Fruit fly (Drosophila melanogaster) whole organism, embryonic: ENCODE results near the gene CG33654.

Experiments
- Adf1 ChIP-seq: fragments of 200-800 bp; sonication (Bioruptor generic); IDR thresholded peaks from 2 replicates; pipeline ENCODE4 v1.3.6; 2022; ENCODE audit warnings: missing biosample characterization, missing genetic modification characterization
- Atf6 ChIP-seq: fragments of 200-800 bp; sonication (Bioruptor generic); IDR thresholded peaks from 2 replicates; pipeline ENCODE4 v1.3.6; 2022; ENCODE audit warnings: missing biosample characterization, missing genetic modification characterization
- CG10267 ChIP-seq: fragments of 200-800 bp; sonication (Bioruptor generic); optimal IDR thresholded peaks from 2 replicates; lab custom pipeline; 2018; ENCODE audit warnings: missing biosample characterization, mild to moderate bottlenecking, missing genetic modification characterization, moderate library complexity
- CG10462 ChIP-seq: fragments of 200-800 bp; sonication (Bioruptor generic); optimal IDR thresholded peaks from 2 replicates; lab custom pipeline; 2016; ENCODE audit warnings: missing biosample characterization, missing genetic modification characterization
- CG10565 ChIP-seq: fragments of 200-800 bp; sonication (Bioruptor generic); optimal IDR thresholded peaks from 3 replicates; lab custom pipeline; 2016; ENCODE audit warnings: missing biosample characterization, mild to moderate bottlenecking, missing genetic modification characterization
- CG11247 ChIP-seq: fragments of 200-800 bp; sonication (Bioruptor generic); IDR thresholded peaks from 2 replicates; pipeline ENCODE4 v1.3.6; 2022; ENCODE audit warnings: missing biosample characterization, missing genetic modification characterization
- CG11560 ChIP-seq: fragments of 200-800 bp; sonication (Bioruptor generic); IDR thresholded peaks from 3 replicates; pipeline ENCODE4 v1.3.6; 2022; ENCODE audit warnings: missing biosample characterization, missing genetic modification characterization
- CG11695 ChIP-seq: fragments of 200-800 bp; sonication (Bioruptor generic); IDR thresholded peaks from 3 replicates; pipeline ENCODE4 v1.3.6; 2022; ENCODE audit warnings: missing biosample characterization, missing genetic modification characterization
- CG12744 ChIP-seq: fragments of 200-800 bp; sonication (Bioruptor generic); optimal IDR thresholded peaks from 2 replicates; lab custom pipeline; 2016; ENCODE audit warnings: missing biosample characterization, missing genetic modification characterization
- CG14441 ChIP-seq: fragments of 200-800 bp; sonication (Bioruptor generic); IDR thresholded peaks from 2 replicates; pipeline ENCODE4 v1.3.6; 2022; ENCODE audit warnings: missing biosample characterization, missing genetic modification characterization
- CG17912 ChIP-seq: fragments of 200-800 bp; sonication (Bioruptor generic); optimal IDR thresholded peaks from 2 replicates; lab custom pipeline; 2018; ENCODE audit warnings: missing biosample characterization, mild to moderate bottlenecking, missing genetic modification characterization
- CG18764 ChIP-seq: fragments of 200-800 bp; sonication (Bioruptor generic); optimal IDR thresholded peaks from 3 replicates; lab custom pipeline; 2016; ENCODE audit warnings: missing biosample characterization, missing genetic modification characterization
- CG2875 ChIP-seq: fragments of 200-800 bp; sonication (Bioruptor generic); optimal IDR thresholded peaks from 2 replicates; lab custom pipeline; 2017; ENCODE audit warnings: missing biosample characterization, mild to moderate bottlenecking, missing genetic modification characterization, missing genetic modification reagents
- CG2889 ChIP-seq: fragments of 200-800 bp; sonication (Bioruptor generic); IDR thresholded peaks from 3 replicates; pipeline ENCODE4 v1.3.6; 2022; ENCODE audit warnings: missing biosample characterization, missing genetic modification characterization
- CG30403 ChIP-seq: fragments of 200-800 bp; sonication (Bioruptor generic); optimal IDR thresholded peaks from 3 replicates; lab custom pipeline; 2016; ENCODE audit warnings: missing biosample characterization, missing genetic modification characterization
- CG30431 ChIP-seq: fragments of 200-800 bp; sonication (Bioruptor generic); optimal IDR thresholded peaks from 2 replicates; lab custom pipeline; 2017; ENCODE audit warnings: missing biosample characterization, missing genetic modification characterization
- CG3163 ChIP-seq: fragments of 200-800 bp; sonication (Bioruptor generic); optimal IDR thresholded peaks from 3 replicates; lab custom pipeline; 2016; ENCODE audit warnings: missing biosample characterization, missing genetic modification characterization
- CG33557 ChIP-seq: fragments of 200-800 bp; sonication (Bioruptor generic); optimal IDR thresholded peaks from 2 replicates; lab custom pipeline; 2019; ENCODE audit warnings: missing biosample characterization, mild to moderate bottlenecking, missing genetic modification characterization, moderate library complexity
- CG4404 ChIP-seq: fragments of 200-800 bp; sonication (Bioruptor generic); IDR thresholded peaks from 2 replicates; pipeline ENCODE4 v1.3.6; 2022; ENCODE audit warnings: missing biosample characterization, missing genetic modification characterization
- CG4707 ChIP-seq: fragments of 200-800 bp; sonication (Bioruptor generic); optimal IDR thresholded peaks from 2 replicates; lab custom pipeline; 2018; ENCODE audit warnings: missing biosample characterization, mild to moderate bottlenecking, missing genetic modification characterization, moderate library complexity
- CG6272 ChIP-seq: fragments of 200-800 bp; sonication (Bioruptor generic); IDR thresholded peaks from 2 replicates; pipeline ENCODE4 v1.3.6; 2022; ENCODE audit warnings: missing biosample characterization, missing genetic modification characterization
- CG6689 ChIP-seq: fragments of 200-800 bp; sonication (Bioruptor generic); IDR thresholded peaks from 2 replicates; pipeline ENCODE4 v1.3.6; 2022; ENCODE audit warnings: missing biosample characterization, missing genetic modification characterization
- CG6854 ChIP-seq: fragments of 200-800 bp; sonication (Bioruptor generic); optimal IDR thresholded peaks from 3 replicates; lab custom pipeline; 2017; ENCODE audit warnings: missing biosample characterization, mild to moderate bottlenecking, missing genetic modification characterization
- CoRest ChIP-seq: fragments of 200-800 bp; sonication (Bioruptor generic); optimal IDR thresholded peaks from 3 replicates; lab custom pipeline; 2018; ENCODE audit warnings: missing biosample characterization, mild to moderate bottlenecking, missing genetic modification characterization, moderate library complexity
- Dfd ChIP-seq, 2 experiments: fragments of >200 bp; optimal IDR thresholded peaks; 2 replicates each; lab custom pipeline; 2017; ENCODE audit warnings: missing biosample characterization in 2 of 2, missing genetic modification characterization in 2 of 2
- Dip3 ChIP-seq: fragments of 200-800 bp; sonication (Bioruptor generic); optimal IDR thresholded peaks from 3 replicates; lab custom pipeline; 2016; ENCODE audit warnings: missing biosample characterization, missing genetic modification characterization
- GATAe ChIP-seq: fragments of 200-800 bp; sonication (Bioruptor generic); conservative IDR thresholded peaks from 2 replicates; pipeline ENCODE4 v1.3.6; 2022; ENCODE audit warnings: missing biosample characterization, missing genetic modification characterization
- H15 ChIP-seq: fragments of 200-800 bp; sonication (Bioruptor generic); IDR thresholded peaks from 3 replicates; pipeline ENCODE4 v1.3.6; 2022; ENCODE audit warnings: missing biosample characterization, missing genetic modification characterization
- Hr39 ChIP-seq: fragments of >200 bp; optimal IDR thresholded peaks from 2 replicates; lab custom pipeline; 2017
- NC2α ChIP-seq: fragments of 200-800 bp; sonication (Bioruptor generic); optimal IDR thresholded peaks from 2 replicates; lab custom pipeline; 2016; ENCODE audit warnings: missing biosample characterization, missing genetic modification characterization
- Opbp ChIP-seq: fragments of 200-800 bp; sonication (Bioruptor generic); IDR thresholded peaks from 3 replicates; pipeline ENCODE4 v1.3.6; 2022; ENCODE audit warnings: missing biosample characterization, missing genetic modification characterization; ENCODE audit not compliant: partially characterized antibody
- ase ChIP-seq: fragments of 200-800 bp; sonication (Bioruptor generic); IDR thresholded peaks from 3 replicates; pipeline ENCODE4 v1.3.6; 2022; ENCODE audit warnings: missing biosample characterization, missing genetic modification characterization
- az2 ChIP-seq: fragments of 200-800 bp; sonication (Bioruptor generic); optimal IDR thresholded peaks from 3 replicates; lab custom pipeline; 2016; ENCODE audit warnings: missing biosample characterization, missing genetic modification characterization
- bcd ChIP-seq: fragments of 200-800 bp; sonication (Bioruptor generic); optimal IDR thresholded peaks from 2 replicates; lab custom pipeline; 2017; ENCODE audit warnings: missing biosample characterization, mild to moderate bottlenecking, missing genetic modification characterization
- cas ChIP-seq: fragments of 200-800 bp; sonication (Bioruptor generic); IDR thresholded peaks from 2 replicates; pipeline ENCODE4 v1.3.6; 2022; ENCODE audit warnings: missing biosample characterization, missing genetic modification characterization
- dan ChIP-seq: fragments of 200-800 bp; sonication (Bioruptor generic); IDR thresholded peaks from 2 replicates; pipeline ENCODE4 v1.3.6; 2022; ENCODE audit warnings: missing biosample characterization, missing genetic modification characterization
- danr ChIP-seq: fragments of 200-800 bp; sonication (Bioruptor generic); IDR thresholded peaks from 2 replicates; pipeline ENCODE4 v1.3.6; 2022; ENCODE audit warnings: missing biosample characterization, missing genetic modification characterization
- dati ChIP-seq: fragments of 200-800 bp; sonication (Bioruptor generic); IDR thresholded peaks from 2 replicates; pipeline ENCODE4 v1.3.6; 2022; ENCODE audit warnings: missing biosample characterization, missing genetic modification characterization
- ems ChIP-seq: fragments of 200-800 bp; sonication (Bioruptor generic); optimal IDR thresholded peaks from 3 replicates; lab custom pipeline; 2016; ENCODE audit warnings: missing biosample characterization, missing genetic modification characterization
- gcm2 ChIP-seq: fragments of 200-800 bp; sonication (Bioruptor generic); optimal IDR thresholded peaks from 2 replicates; lab custom pipeline; 2016; ENCODE audit warnings: missing biosample characterization, missing genetic modification characterization
- kay ChIP-seq: fragments of 200-800 bp; sonication (Bioruptor generic); optimal IDR thresholded peaks from 2 replicates; lab custom pipeline; 2016; ENCODE audit warnings: missing biosample characterization, missing genetic modification characterization
- mld ChIP-seq: fragments of 200-800 bp; sonication (Bioruptor generic); IDR thresholded peaks from 3 replicates; pipeline ENCODE4 v1.3.6; 2022; ENCODE audit warnings: missing biosample characterization, missing genetic modification characterization; ENCODE audit not compliant: partially characterized antibody
- nerfin-2 ChIP-seq: fragments of 200-800 bp; sonication (Bioruptor generic); IDR thresholded peaks from 2 replicates; pipeline ENCODE4 v1.3.6; 2022; ENCODE audit warnings: missing biosample characterization, missing genetic modification characterization; ENCODE audit not compliant: partially characterized antibody
- phol ChIP-seq: fragments of 200-800 bp; sonication (Bioruptor generic); optimal IDR thresholded peaks from 3 replicates; lab custom pipeline; 2018; ENCODE audit warnings: missing biosample characterization, mild to moderate bottlenecking, missing genetic modification characterization, moderate library complexity
- repo ChIP-seq: fragments of 200-800 bp; sonication (Bioruptor generic); optimal IDR thresholded peaks from 2 replicates; lab custom pipeline; 2016; ENCODE audit warnings: missing biosample characterization, missing genetic modification characterization
- slp2 ChIP-seq: fragments of 200-800 bp; sonication (Bioruptor generic); optimal IDR thresholded peaks from 2 replicates; lab custom pipeline; 2016; ENCODE audit warnings: missing biosample characterization, missing genetic modification characterization
- sug ChIP-seq: fragments of 200-800 bp; optimal IDR thresholded peaks from 2 replicates; lab custom pipeline; 2019; ENCODE audit warnings: missing biosample characterization, mild to moderate bottlenecking, missing genetic modification characterization, moderate library complexity
- tin ChIP-seq: fragments of 200-800 bp; sonication (Bioruptor generic); optimal IDR thresholded peaks from 3 replicates; lab custom pipeline; 2016; ENCODE audit warnings: missing biosample characterization, missing genetic modification characterization
- tna ChIP-seq: fragments of 200-800 bp; sonication (Bioruptor generic); IDR thresholded peaks from 2 replicates; pipeline ENCODE4 v1.3.6; 2022; ENCODE audit warnings: missing biosample characterization, missing genetic modification characterization; ENCODE audit not compliant: partially characterized antibody
- tup ChIP-seq: fragments of 200-800 bp; sonication (Bioruptor generic); optimal IDR thresholded peaks from 2 replicates; lab custom pipeline; 2016; ENCODE audit warnings: missing biosample characterization, mild to moderate bottlenecking, missing genetic modification characterization, moderate library complexity
- twi ChIP-seq: fragments of 200-800 bp; optimal IDR thresholded peaks from 2 replicates; lab custom pipeline; 2019; ENCODE audit warnings: missing biosample characterization, mild to moderate bottlenecking, missing genetic modification characterization, moderate library complexity
- wdn ChIP-seq: fragments of 200-800 bp; sonication (Bioruptor generic); IDR thresholded peaks from 2 replicates; pipeline ENCODE4 v1.3.6; 2022; ENCODE audit warnings: missing biosample characterization, missing genetic modification characterization
- wek ChIP-seq: fragments of 200-800 bp; sonication (Bioruptor generic); optimal IDR thresholded peaks from 3 replicates; lab custom pipeline; 2018; ENCODE audit warnings: missing biosample characterization, mild to moderate bottlenecking, missing genetic modification characterization, moderate library complexity

CG33654 gene

DNA sequence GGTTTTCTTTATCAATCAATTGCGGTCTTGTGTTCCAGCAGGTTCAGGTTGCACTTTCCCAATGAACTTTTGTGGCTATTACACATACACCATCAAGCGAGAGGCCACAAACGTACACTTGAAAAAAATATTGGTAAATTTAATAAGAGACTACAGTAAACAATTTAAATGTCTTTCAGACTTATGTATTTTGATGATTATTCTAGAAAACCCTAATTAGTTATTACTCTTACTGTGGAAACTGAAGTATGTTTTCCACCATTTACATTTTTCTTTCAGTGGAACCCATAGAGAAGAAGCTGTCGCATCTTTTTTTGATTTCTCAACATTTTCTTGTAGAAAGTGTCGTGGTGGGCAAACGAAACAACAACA is 48.9 kb downstream of the CG33654 start (continued):
- TF ChIP-seq twi (tag; lab: Kevin White, UChicago) (peak; percentile 83), CG30403 (GFP tag; lab: Kevin White, UChicago) (peak; percentile 95), tin (peak; percentile 90), H15 (peak; percentile 90), CG18764 (GFP tag; lab: Kevin White, UChicago) (peak; percentile 88), CG12744 (GFP tag; lab: Kevin White, UChicago) (peak; percentile 89), CG6854 (GFP tag; lab: Kevin White, UChicago) (peak; percentile 76), kay (peak; percentile 82), sug (tag; lab: Kevin White, UChicago) (peak; percentile 26), CG6689 (peak; percentile 91), Opbp (GFP tag; lab: Robert Waterston, UW) (no peak), CG11695 (GFP tag; lab: Robert Waterston, UW) (peak; percentile 90), CoRest (tag; lab: Kevin White, UChicago) (peak; percentile 95), CG2875 (GFP tag; lab: Kevin White, UChicago) (peak; percentile 93), Dip3 (GFP tag; lab: Kevin White, UChicago) (peak; percentile 88), tup (GFP tag; lab: Kevin White, UChicago) (peak; percentile 53), ems (GFP tag; lab: Kevin White, UChicago) (peak; percentile 9), CG3163 (GFP tag; lab: Kevin White, UChicago) (peak; percentile 57), mld (GFP tag; lab: Robert Waterston, UW) (no peak), Atf6 (GFP tag; lab: Robert Waterston, UW) (peak; percentile 89), wdn (GFP tag; lab: Robert Waterston, UW) (peak; percentile 84), CG10565 (GFP tag; lab: Kevin White, UChicago) (peak; percentile 77), phol (tag; lab: Kevin White, UChicago) (peak; percentile 95), cas (GFP tag; lab: Robert Waterston, UW) (0 out of 2 replicates have a peak, but pooled peaks have one; percentile 35), CG10267 (peak; percentile 88), slp2 (GFP tag; lab: Kevin White, UChicago) (peak; percentile 88), wek (GFP tag; lab: Kevin White, UChicago) (peak; percentile 74), gcm2 (peak; percentile 50), danr (peak; percentile 82), repo (GFP tag; lab: Kevin White, UChicago) (peak; percentile 86), Dfd (GFP tag; optimal IDR thresholded peaks at IDR 0.05; lab: Kevin White, UChicago) (no peak), CG2889 (peak; percentile 84), CG4404 (GFP tag; lab: Robert Waterston, UW) (peak; percentile 42), bcd (GFP tag; lab: Kevin White, UChicago) (peak; percentile 82), dati (GFP tag; lab: Robert Waterston, UW) (peak; percentile 80), Adf1 (GFP tag; lab: Robert Waterston, UW) (no peak), ase (GFP tag; lab: Robert Waterston, UW) (peak; percentile 93), az2 (peak; percentile 96), CG4707 (GFP tag; lab: Kevin White, UChicago) (peak; percentile 85), Hr39 (lab: Kevin White, UChicago) (no peak), tna (GFP tag; lab: Robert Waterston, UW) (no peak), dan (GFP tag; lab: Robert Waterston, UW) (no peak), CG6272 (GFP tag; lab: Robert Waterston, UW) (peak; percentile 78), nerfin-2 (GFP tag; lab: Robert Waterston, UW) (no peak), CG10462 (GFP tag; lab: Kevin White, UChicago) (peak; percentile 83), GATAe (peak; percentile 33), CG30431 (GFP tag; lab: Kevin White, UChicago) (peak; percentile 80), CG11247 (GFP tag; lab: Robert Waterston, UW) (peak; percentile 81), CG11560 (no peak), NC2α (GFP tag; lab: Kevin White, UChicago) (peak; percentile 86), CG33557 (GFP tag; lab: Kevin White, UChicago) (peak; percentile 64), CG14441 (GFP tag; lab: Robert Waterston, UW) (peak; percentile 91), CG17912 (peak; percentile 58)
